Fruit fly (Drosophila melanogaster): ENCODE measurements around the gene Pdk1.

Pdk1 gene

DNA sequence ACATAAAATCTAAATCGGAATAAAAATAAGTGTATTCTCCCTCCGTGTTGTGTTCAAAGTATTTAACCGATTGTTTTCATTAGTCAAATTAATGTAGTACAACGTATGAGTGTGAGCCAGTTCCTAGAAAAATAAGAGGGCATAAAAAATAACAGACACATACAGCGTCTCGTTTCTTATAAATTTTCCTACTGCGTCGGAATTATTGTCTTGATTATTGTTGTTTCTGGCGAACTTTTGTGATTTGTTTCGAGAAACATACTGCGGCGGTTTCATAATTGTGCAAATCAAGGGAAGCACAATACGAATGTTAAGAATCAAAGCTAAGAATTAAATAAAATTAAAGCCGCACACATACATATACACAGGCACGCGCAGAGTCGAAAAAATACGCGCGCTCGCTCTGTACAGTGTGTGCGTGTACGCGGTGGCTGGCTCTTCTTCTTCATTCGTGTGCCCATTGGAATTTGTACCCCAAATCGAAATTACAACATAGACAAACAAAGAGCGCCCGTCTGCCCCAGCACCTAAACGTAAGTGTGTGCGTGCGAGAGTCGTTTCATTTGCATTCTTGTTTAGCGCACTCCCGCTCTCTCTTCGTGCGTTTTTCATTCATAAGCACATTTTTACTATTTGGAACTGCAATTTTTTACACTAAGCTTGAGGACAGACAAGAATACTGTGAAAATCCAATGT lies 2.9 kb downstream of the Pdk1 start (continued):
- TF ChIP-seq Trl (optimal IDR thresholded peaks at IDR 0.05) (peak; percentile 60 to 68), Trl (GFP tag; optimal IDR thresholded peaks at IDR 0.05) (no peak), ewg (GFP tag; optimal IDR thresholded peaks at IDR 0.05) (peak; percentile 8), Max (GFP tag; optimal IDR thresholded peaks at IDR 0.05) (no peak), CG3065 (GFP tag; optimal IDR thresholded peaks at IDR 0.05) (no peak), ken (GFP tag; IDR thresholded peaks at IDR 0.05) (no peak), crol (GFP tag; IDR thresholded peaks at IDR 0.05) (peak; percentile 65), CG13624 (GFP tag; optimal IDR thresholded peaks at IDR 0.05) (peak; percentile 8), nau (GFP tag; optimal IDR thresholded peaks at IDR 0.05) (no peak), CG14441 (GFP tag; IDR thresholded peaks at IDR 0.05) (0 out of 2 replicates have a peak, but pooled peaks have one; percentile 22), chm (GFP tag; IDR thresholded peaks at IDR 0.05) (peak; percentile 42; the same call in 1 of the 2 replicates), abd-A (tag; optimal IDR thresholded peaks at IDR 0.05) (peak; percentile 42), CG8290 (GFP tag; optimal IDR thresholded peaks at IDR 0.05) (no peak), CG8290 (tag; optimal IDR thresholded peaks at IDR 0.05) (peak in 1 of 2 experiments; percentile 52), Awh (GFP tag; IDR thresholded peaks at IDR 0.05) (peak; percentile 51), rib (GFP tag; IDR thresholded peaks at IDR 0.05) (peak; percentile 61; the same call in 1 of the 2 replicates), sob (GFP tag; IDR thresholded peaks at IDR 0.05) (peak; percentile 37; the same call in 1 of the 2 replicates), nom (GFP tag; optimal IDR thresholded peaks at IDR 0.05) (peak; percentile 88), CG17359 (tag; optimal IDR thresholded peaks at IDR 0.05) (peak; percentile 13), Hmx (GFP tag; optimal IDR thresholded peaks at IDR 0.05) (no peak), fd64A (GFP tag; optimal IDR thresholded peaks at IDR 0.05) (peak; percentile 8), ind (GFP tag; optimal IDR thresholded peaks at IDR 0.05) (no peak), nerfin-1 (tag; optimal IDR thresholded peaks at IDR 0.05) (peak; percentile 92), slp2 (GFP tag; optimal IDR thresholded peaks at IDR 0.05) (no peak), Mad (GFP tag; optimal IDR thresholded peaks at IDR 0.05) (no peak), CG6254 (GFP tag; optimal IDR thresholded peaks at IDR 0.05) (peak; percentile 45), CG6175 (GFP tag; IDR thresholded peaks at IDR 0.05) (0 out of 3 replicates have a peak, but pooled peaks have one; percentile 22), CG13894 (tag; optimal IDR thresholded peaks at IDR 0.05) (peak; percentile 35), eyg (GFP tag; optimal IDR thresholded peaks at IDR 0.05) (peak; percentile 10), pfk (GFP tag; optimal IDR thresholded peaks at IDR 0.05) (peak; percentile 62), CG9932 (GFP tag; IDR thresholded peaks at IDR 0.05) (0 out of 2 replicates have a peak, but pooled peaks have one; percentile 14), oc (tag; optimal IDR thresholded peaks at IDR 0.05) (peak; percentile 5), trem (tag; optimal IDR thresholded peaks at IDR 0.05) (no peak), CG17385 (GFP tag; optimal IDR thresholded peaks at IDR 0.05) (peak; percentile 96), NFAT (GFP tag; IDR thresholded peaks at IDR 0.05) (peak; percentile 24; the same call in 1 of the 2 replicates), MTF-1 (GFP tag; optimal IDR thresholded peaks at IDR 0.05; ENCODE audit: borderline replicate concordance) (peak; percentile 64), CG12391 (tag; optimal IDR thresholded peaks at IDR 0.05) (no peak), CG34422 (GFP tag; IDR thresholded peaks at IDR 0.05) (peak; percentile 72; the same call in 1 of the 3 replicates), kni (GFP tag; optimal IDR thresholded peaks at IDR 0.05) (no peak), GATAe (GFP tag; conservative IDR thresholded peaks at IDR 0.05) (no peak), Scr (GFP tag; IDR thresholded peaks at IDR 0.05; ENCODE audit: partially characterized antibody) (0 out of 2 replicates have a peak, but pooled peaks have one; percentile 24), CG15696 (tag; optimal IDR thresholded peaks at IDR 0.05) (no peak), CG2199 (GFP tag; IDR thresholded peaks at IDR 0.05) (peak; percentile 94), CG15011 (GFP tag; optimal IDR thresholded peaks at IDR 0.05) (no peak), CG4328 (GFP tag; optimal IDR thresholded peaks at IDR 0.05) (peak; percentile 14), Ptx1 (GFP tag; IDR thresholded peaks at IDR 0.05) (no peak), CG6765 (GFP tag; optimal IDR thresholded peaks at IDR 0.05) (peak; percentile 10), lola (GFP tag; optimal IDR thresholded peaks at IDR 0.05) (peak in 1 of 3 experiments; percentile 49), pzg (GFP tag; optimal IDR thresholded peaks at IDR 0.05) (no peak)

Data from whole organism, embryonic.